Fruit fly (Drosophila melanogaster) whole organism, embryonic: Measurements from ENCODE around the gene amos.

Experiments used
- ATbp ChIP-seq: fragments of 200-800 bp; sonication (Bioruptor generic); optimal IDR thresholded peaks from 2 replicates; lab custom pipeline; 2017; ENCODE audit warnings: missing biosample characterization, mild to moderate bottlenecking, missing genetic modification characterization, missing genetic modification reagents
- Antp ChIP-seq: fragments of 200-800 bp; sonication (Bioruptor generic); optimal IDR thresholded peaks from 3 replicates; lab custom pipeline; 2016; ENCODE audit warnings: missing biosample characterization, missing genetic modification characterization
- CG11456 ChIP-seq: fragments of 200-800 bp; sonication (Bioruptor generic); IDR thresholded peaks from 3 replicates; pipeline ENCODE4 v1.3.6; 2022; ENCODE audit warnings: missing biosample characterization, missing genetic modification characterization
- CG12219 ChIP-seq: fragments of 200-800 bp; sonication (Bioruptor generic); optimal IDR thresholded peaks from 3 replicates; lab custom pipeline; 2018; ENCODE audit warnings: missing biosample characterization, mild to moderate bottlenecking, missing genetic modification characterization
- CG15073 ChIP-seq: fragments of 200-800 bp; sonication (Bioruptor generic); optimal IDR thresholded peaks from 2 replicates; lab custom pipeline; 2016; ENCODE audit warnings: missing biosample characterization, missing genetic modification characterization
- CG1529 ChIP-seq: fragments of 200-800 bp; sonication (Bioruptor generic); optimal IDR thresholded peaks from 3 replicates; lab custom pipeline; 2018; ENCODE audit warnings: missing biosample characterization, missing genetic modification characterization
- CG15514 ChIP-seq: fragments of 200-800 bp; sonication (Bioruptor generic); optimal IDR thresholded peaks from 3 replicates; lab custom pipeline; 2017; ENCODE audit warnings: missing biosample characterization, missing genetic modification characterization, mild to moderate bottlenecking, moderate library complexity, missing genetic modification reagents
- CG18262 ChIP-seq: fragments of 200-800 bp; optimal IDR thresholded peaks from 3 replicates; lab custom pipeline; 2019; ENCODE audit warnings: missing biosample characterization, mild to moderate bottlenecking, missing genetic modification characterization, moderate library complexity
- CG2202 ChIP-seq: fragments of 200-800 bp; sonication (Bioruptor generic); optimal IDR thresholded peaks from 2 replicates; lab custom pipeline; 2018; ENCODE audit warnings: missing biosample characterization, mild to moderate bottlenecking, missing genetic modification characterization
- CG31365 ChIP-seq: fragments of 200-800 bp; sonication (Bioruptor generic); optimal IDR thresholded peaks from 2 replicates; lab custom pipeline; 2018; ENCODE audit warnings: missing biosample characterization, mild to moderate bottlenecking, missing genetic modification characterization
- CG31441 ChIP-seq: fragments of 200-800 bp; sonication (Bioruptor generic); IDR thresholded peaks from 2 replicates; pipeline ENCODE4 v1.3.6; 2022; ENCODE audit warnings: missing biosample characterization, missing genetic modification characterization
- CG3163 ChIP-seq: fragments of 200-800 bp; sonication (Bioruptor generic); optimal IDR thresholded peaks from 3 replicates; lab custom pipeline; 2016; ENCODE audit warnings: missing biosample characterization, missing genetic modification characterization
- CG3407 ChIP-seq: fragments of 200-800 bp; sonication (Bioruptor generic); optimal IDR thresholded peaks from 2 replicates; lab custom pipeline; 2018; ENCODE audit warnings: missing biosample characterization, mild to moderate bottlenecking, missing genetic modification characterization
- CG7271 ChIP-seq: fragments of 200-800 bp; sonication (Bioruptor generic); optimal IDR thresholded peaks from 2 replicates; lab custom pipeline; 2018; ENCODE audit warnings: missing biosample characterization, mild to moderate bottlenecking, missing genetic modification characterization, moderate library complexity
- CG8924 ChIP-seq: fragments of 200-800 bp; optimal IDR thresholded peaks from 3 replicates; lab custom pipeline; 2019; ENCODE audit warnings: missing biosample characterization, mild to moderate bottlenecking, missing genetic modification characterization, moderate library complexity
- CG9437 ChIP-seq: fragments of 200-800 bp; sonication (Bioruptor generic); optimal IDR thresholded peaks from 2 replicates; lab custom pipeline; 2018; ENCODE audit warnings: missing biosample characterization, mild to moderate bottlenecking, missing genetic modification characterization
- CG9817 ChIP-seq: fragments of 200-800 bp; sonication (Bioruptor generic); optimal IDR thresholded peaks from 2 replicates; lab custom pipeline; 2018; ENCODE audit warnings: missing biosample characterization, mild to moderate bottlenecking, missing genetic modification characterization, moderate library complexity
- CG9876 ChIP-seq: fragments of 200-800 bp; sonication (Bioruptor generic); optimal IDR thresholded peaks from 2 replicates; lab custom pipeline; 2016; ENCODE audit warnings: missing biosample characterization, missing genetic modification characterization
- CrebB ChIP-seq: fragments of 200-800 bp; sonication (Bioruptor generic); optimal IDR thresholded peaks from 3 replicates; lab custom pipeline; 2018; ENCODE audit warnings: missing biosample characterization, mild to moderate bottlenecking, missing genetic modification characterization
- HLH3B ChIP-seq: fragments of 200-800 bp; sonication (Bioruptor generic); IDR thresholded peaks from 2 replicates; pipeline ENCODE4 v1.3.6; 2022; ENCODE audit warnings: missing biosample characterization, missing genetic modification characterization
- HLHmδ ChIP-seq: fragments of 200-800 bp; sonication (Bioruptor generic); optimal IDR thresholded peaks from 2 replicates; lab custom pipeline; 2018; ENCODE audit warnings: missing biosample characterization, mild to moderate bottlenecking, missing genetic modification characterization, moderate library complexity
- Hr78 ChIP-seq, 2 experiments: fragments of 200-800 bp in 1 of 2; fragments of >200 bp in 1 of 2; sonication (Bioruptor generic) in 1 of 2; optimal IDR thresholded peaks; 2 replicates each; lab custom pipeline; 2017 to 2019; ENCODE audit warnings: missing biosample characterization in 2 of 2, missing genetic modification characterization in 2 of 2, mild to moderate bottlenecking in 1 of 2, moderate library complexity in 1 of 2
- Kr ChIP-seq: fragments of 200-800 bp; sonication (Bioruptor generic); optimal IDR thresholded peaks from 2 replicates; lab custom pipeline; 2017; ENCODE audit warnings: missing biosample characterization, mild to moderate bottlenecking, missing genetic modification characterization
- MTF-1 ChIP-seq: fragments of 200-800 bp; sonication (Bioruptor generic); optimal IDR thresholded peaks from 2 replicates; lab custom pipeline; 2018; ENCODE audit warnings: missing biosample characterization, mild to moderate bottlenecking, missing genetic modification characterization, borderline replicate concordance
- Nf-YA ChIP-seq: fragments of 200-800 bp; sonication (Bioruptor generic); IDR thresholded peaks from 2 replicates; pipeline ENCODE4 v1.3.6; 2022; ENCODE audit warnings: missing biosample characterization, missing genetic modification characterization
- Usf ChIP-seq: fragments of 200-800 bp; sonication (Bioruptor generic); optimal IDR thresholded peaks from 2 replicates; lab custom pipeline; 2017; ENCODE audit warnings: missing genotype, missing biosample characterization, missing genetic modification characterization
- Xrp1 ChIP-seq: fragments of 200-800 bp; sonication (Bioruptor generic); IDR thresholded peaks from 2 replicates; pipeline ENCODE4 v1.3.6; 2022; ENCODE audit warnings: missing biosample characterization, missing genetic modification characterization
- caup ChIP-seq: fragments of 200-800 bp; sonication (Bioruptor generic); optimal IDR thresholded peaks from 3 replicates; lab custom pipeline; 2017; ENCODE audit warnings: missing biosample characterization, mild to moderate bottlenecking, missing genetic modification characterization, moderate library complexity; ENCODE audit not compliant: severe bottlenecking
- chinmo ChIP-seq: fragments of 200-800 bp; sonication (Bioruptor generic); IDR thresholded peaks from 4 replicates; pipeline ENCODE4 v1.3.6; 2022; ENCODE audit warnings: missing biosample characterization, missing genetic modification characterization; ENCODE audit not compliant: partially characterized antibody
- crc ChIP-seq: fragments of 200-800 bp; sonication (Bioruptor generic); optimal IDR thresholded peaks from 2 replicates; lab custom pipeline; 2016; ENCODE audit warnings: missing biosample characterization, missing genetic modification characterization
- cwo ChIP-seq: fragments of 200-800 bp; sonication (Bioruptor generic); optimal IDR thresholded peaks from 3 replicates; lab custom pipeline; 2017; ENCODE audit warnings: missing biosample characterization, missing genetic modification characterization, mild to moderate bottlenecking, moderate library complexity, missing genetic modification reagents
- dmrt11E ChIP-seq: fragments of 200-800 bp; sonication (Bioruptor generic); optimal IDR thresholded peaks from 3 replicates; lab custom pipeline; 2018; ENCODE audit warnings: missing biosample characterization, mild to moderate bottlenecking, missing genetic modification characterization, moderate library complexity
- en ChIP-seq: fragments of 200-800 bp; sonication (Bioruptor generic); optimal IDR thresholded peaks from 2 replicates; lab custom pipeline; 2016; ENCODE audit warnings: missing biosample characterization, missing genetic modification characterization
- eve ChIP-seq, 2 experiments: fragments of >200 bp; optimal IDR thresholded peaks; 2 replicates each; lab custom pipeline; 2017; ENCODE audit warnings: missing biosample characterization in 2 of 2, missing genetic modification characterization in 2 of 2
- fd102C ChIP-seq: fragments of 200-800 bp; sonication (Bioruptor generic); optimal IDR thresholded peaks from 2 replicates; lab custom pipeline; 2018; ENCODE audit warnings: missing biosample characterization, mild to moderate bottlenecking, missing genetic modification characterization, moderate library complexity
- gsb ChIP-seq: fragments of 200-800 bp; sonication (Bioruptor generic); IDR thresholded peaks from 2 replicates; pipeline ENCODE4 v1.3.6; 2022; ENCODE audit warnings: missing biosample characterization, missing genetic modification characterization
- hkb ChIP-seq, 2 experiments: fragments of 200-800 bp in 1 of 2; fragments of >200 bp in 1 of 2; sonication (Bioruptor generic) in 1 of 2; IDR thresholded peaks in 1 of 2; optimal IDR thresholded peaks in 1 of 2; 2 replicates each; pipeline versions ENCODE4 v1.3.6 to Lab custom; 2017 to 2022; ENCODE audit warnings: missing biosample characterization in 1 of 2, missing genetic modification characterization in 1 of 2
- lab ChIP-seq: fragments of 200-800 bp; sonication (Bioruptor generic); optimal IDR thresholded peaks from 3 replicates; lab custom pipeline; 2017; ENCODE audit warnings: missing biosample characterization, missing genetic modification characterization, mild to moderate bottlenecking, moderate library complexity, missing genetic modification reagents
- mld ChIP-seq: fragments of 200-800 bp; sonication (Bioruptor generic); IDR thresholded peaks from 3 replicates; pipeline ENCODE4 v1.3.6; 2022; ENCODE audit warnings: missing biosample characterization, missing genetic modification characterization; ENCODE audit not compliant: partially characterized antibody
- pfk ChIP-seq: fragments of 200-800 bp; sonication (Bioruptor generic); optimal IDR thresholded peaks from 2 replicates; lab custom pipeline; 2018; ENCODE audit warnings: missing biosample characterization, mild to moderate bottlenecking, missing genetic modification characterization, moderate library complexity
- pros ChIP-seq: fragments of 200-800 bp; sonication (Bioruptor generic); optimal IDR thresholded peaks from 3 replicates; lab custom pipeline; 2019; ENCODE audit warnings: missing biosample characterization, mild to moderate bottlenecking, missing genetic modification characterization, moderate library complexity
- sens ChIP-seq: fragments of 200-800 bp; sonication (Bioruptor generic); peaks from one replicate; lab custom pipeline; 2016; ENCODE audit warnings: missing biosample characterization, missing genetic modification characterization
- sqz ChIP-seq: fragments of 200-800 bp; sonication (Bioruptor generic); optimal IDR thresholded peaks from 3 replicates; lab custom pipeline; 2018; ENCODE audit warnings: missing biosample characterization, mild to moderate bottlenecking, missing genetic modification characterization
- tll ChIP-seq, 2 experiments: fragments of 200-800 bp in 1 of 2; fragments of >200 bp in 1 of 2; sonication (Bioruptor generic) in 1 of 2; optimal IDR thresholded peaks; 2 replicates each; lab custom pipeline; 2017 to 2019; ENCODE audit warnings: missing biosample characterization in 2 of 2, missing genetic modification characterization in 2 of 2, mild to moderate bottlenecking in 1 of 2, moderate library complexity in 1 of 2
- unpg ChIP-seq: fragments of 200-800 bp; sonication (Bioruptor generic); optimal IDR thresholded peaks from 3 replicates; lab custom pipeline; 2018; ENCODE audit warnings: missing biosample characterization, mild to moderate bottlenecking, missing genetic modification characterization, moderate library complexity
- vvl ChIP-seq: fragments of 200-800 bp; sonication (Bioruptor generic); IDR thresholded peaks from 2 replicates; pipeline ENCODE4 v1.3.6; 2022; ENCODE audit warnings: missing biosample characterization, missing genetic modification characterization
- wek ChIP-seq: fragments of 200-800 bp; sonication (Bioruptor generic); optimal IDR thresholded peaks from 3 replicates; lab custom pipeline; 2018; ENCODE audit warnings: missing biosample characterization, mild to moderate bottlenecking, missing genetic modification characterization, moderate library complexity
- zen ChIP-seq: fragments of 200-800 bp; sonication (Bioruptor generic); optimal IDR thresholded peaks from 3 replicates; lab custom pipeline; 2018; ENCODE audit warnings: missing biosample characterization, mild to moderate bottlenecking, missing genetic modification characterization, moderate library complexity

amos gene

dm6 chr2L:18625470-18625869 lies 28.7 kb upstream of the amos start (continued):
- TF ChIP-seq sens (GFP tag; lab: Kevin White, UChicago) (peak; percentile 86), HLH3B (GFP tag; lab: Robert Waterston, UW) (no peak), en (GFP tag; lab: Kevin White, UChicago) (no peak), Hr78 (GFP tag; optimal IDR thresholded peaks at IDR 0.05; lab: Kevin White, UChicago) (peak in 1 of 2 experiments; percentile 87), Kr (peak; percentile 41), crc (peak; percentile 12), CG15073 (no peak), sqz (GFP tag; lab: Kevin White, UChicago) (peak; percentile 38), caup (peak; percentile 51), pfk (no peak), Xrp1 (GFP tag; lab: Robert Waterston, UW) (peak; percentile 16; the same call in 1 of the 2 replicates), CG9437 (no peak), tll (GFP tag; optimal IDR thresholded peaks at IDR 0.05; lab: Kevin White, UChicago) (peak in 1 of 2 experiments; percentile 78), CG18262 (tag; lab: Kevin White, UChicago) (peak; percentile 12), CrebB (no peak), CG31365 (peak; percentile 1), hkb (optimal IDR thresholded peaks at IDR 0.05; lab: Kevin White, UChicago) (no peak), hkb (GFP tag; IDR thresholded peaks at IDR 0.05; lab: Robert Waterston, UW) (peak; percentile 34), vvl (GFP tag; lab: Robert Waterston, UW) (0 out of 2 replicates have a peak, but pooled peaks have one; percentile 4), cwo (GFP tag; lab: Kevin White, UChicago) (peak; percentile 25), CG2202 (tag; lab: Kevin White, UChicago) (peak; percentile 55), lab (GFP tag; lab: Kevin White, UChicago) (peak; percentile 47), CG3163 (GFP tag; lab: Kevin White, UChicago) (no peak), Nf-YA (GFP tag; lab: Robert Waterston, UW) (no peak), chinmo (GFP tag; lab: Robert Waterston, UW) (0 out of 4 replicates have a peak, but pooled peaks have one; percentile 15), zen (tag; lab: Kevin White, UChicago) (peak; percentile 19), CG9876 (GFP tag; lab: Kevin White, UChicago) (no peak), wek (GFP tag; lab: Kevin White, UChicago) (peak; percentile 50), eve (GFP tag; optimal IDR thresholded peaks at IDR 0.05; lab: Kevin White, UChicago) (peak in 1 of 2 experiments; percentile 32), CG15514 (GFP tag; lab: Kevin White, UChicago) (peak; percentile 23), CG3407 (GFP tag; lab: Kevin White, UChicago) (peak; percentile 38), CG8924 (tag; lab: Kevin White, UChicago) (peak; percentile 9), CG11456 (GFP tag; lab: Robert Waterston, UW) (0 out of 3 replicates have a peak, but pooled peaks have one; percentile 7), HLHmδ (no peak), ATbp (peak; percentile 53), CG7271 (peak; percentile 13), CG9817 (tag; lab: Kevin White, UChicago) (no peak), pros (peak; percentile 21), Antp (GFP tag; lab: Kevin White, UChicago) (no peak), unpg (GFP tag; lab: Kevin White, UChicago) (peak; percentile 31), Usf (GFP tag; lab: Kevin White, UChicago) (no peak), CG1529 (GFP tag; lab: Kevin White, UChicago) (peak; percentile 12), MTF-1 (GFP tag; lab: Kevin White, UChicago) (peak; percentile 43), CG31441 (GFP tag; lab: Robert Waterston, UW) (peak; percentile 22; the same call in 1 of the 2 replicates), gsb (GFP tag; lab: Robert Waterston, UW) (no peak), fd102C (GFP tag; lab: Kevin White, UChicago) (peak; percentile 86), CG12219 (GFP tag; lab: Kevin White, UChicago) (no peak), mld (GFP tag; lab: Robert Waterston, UW) (no peak), dmrt11E (tag; lab: Kevin White, UChicago) (peak; percentile 49)
